ENCODE assay signal across 3 fruit fly cellular contexts in genomic region chrX:17724288-17724914, dm6.
TF ChIP-seq lines count a peak whose summit lies in the region.

No protein-coding gene starts in this region.

- no peak for TF ChIP-seq CTCF in whole organism, embryonic (GFP tag; optimal IDR thresholded peaks at IDR 0.05; lab: Kevin White, UChicago)

TF ChIP-seq in whole organism, embryonic, 481 proteins besides CTCF, POLR2A, EP300 and RAD21:
- TF ChIP-seq Myb (GFP tag; optimal IDR thresholded peaks at IDR 0.05; lab: Kevin White, UChicago) (no peak), gem (tag; optimal IDR thresholded peaks at IDR 0.05; lab: Kevin White, UChicago) (peak; percentile 33), Side (GFP tag; optimal IDR thresholded peaks at IDR 0.05; lab: Kevin White, UChicago) (no peak), oc (tag; optimal IDR thresholded peaks at IDR 0.05; lab: Kevin White, UChicago) (peak; percentile 67), phol (tag; optimal IDR thresholded peaks at IDR 0.05; lab: Kevin White, UChicago) (peak; percentile 1), Med (GFP tag; lab: Kevin White, UChicago) (peak; percentile 22), CG7928 (GFP tag; optimal IDR thresholded peaks at IDR 0.05; lab: Kevin White, UChicago) (no peak), schlank (tag; optimal IDR thresholded peaks at IDR 0.05; lab: Kevin White, UChicago) (no peak), CHES-1-like (GFP tag; optimal IDR thresholded peaks at IDR 0.05; lab: Kevin White, UChicago) (no peak), Drgx (GFP tag; IDR thresholded peaks at IDR 0.05; lab: Robert Waterston, UW) (peak; percentile 50), kni (GFP tag; optimal IDR thresholded peaks at IDR 0.05; lab: Kevin White, UChicago) (peak; percentile 8), ems (GFP tag; optimal IDR thresholded peaks at IDR 0.05; lab: Kevin White, UChicago) (no peak), sens (GFP tag; lab: Kevin White, UChicago) (peak; percentile 54), row (GFP tag; IDR thresholded peaks at IDR 0.05; lab: Robert Waterston, UW) (no peak), Sox102F (GFP tag; optimal IDR thresholded peaks at IDR 0.05; lab: Kevin White, UChicago) (peak; percentile 3), Awh (GFP tag; IDR thresholded peaks at IDR 0.05; lab: Robert Waterston, UW) (no peak), NFAT (GFP tag; IDR thresholded peaks at IDR 0.05; lab: Robert Waterston, UW) (no peak), crol (GFP tag; IDR thresholded peaks at IDR 0.05; lab: Robert Waterston, UW) (peak; percentile 51), bbx (GFP tag; IDR thresholded peaks at IDR 0.05; lab: Robert Waterston, UW; ENCODE audit: partially characterized antibody) (no peak), Mrtf (GFP tag; IDR thresholded peaks at IDR 0.05; lab: Robert Waterston, UW) (no peak), CG12659 (GFP tag; optimal IDR thresholded peaks at IDR 0.05; lab: Kevin White, UChicago) (no peak), CG2712 (tag; optimal IDR thresholded peaks at IDR 0.05; lab: Kevin White, UChicago) (peak; percentile 5), CG11504 (tag; optimal IDR thresholded peaks at IDR 0.05; lab: Kevin White, UChicago) (peak; percentile 1), HLHmδ (GFP tag; optimal IDR thresholded peaks at IDR 0.05; lab: Kevin White, UChicago) (no peak), dmrt99B (tag; optimal IDR thresholded peaks at IDR 0.05; lab: Kevin White, UChicago) (peak; percentile 11)

TF ChIP-seq in whole organism, prepupa, 60 proteins besides CTCF, POLR2A, EP300 and RAD21:
- TF ChIP-seq Hr39 (GFP tag; optimal IDR thresholded peaks at IDR 0.05; lab: Kevin White, UChicago) (no peak), CG6163 (GFP tag; IDR thresholded peaks at IDR 0.05; lab: Robert Waterston, UW) (0 out of 3 replicates have a peak, but pooled peaks have one; percentile 28), CG11294 (GFP tag; IDR thresholded peaks at IDR 0.05; lab: Robert Waterston, UW) (no peak; the same call in 1 of the 2 replicates), Blimp-1 (GFP tag; optimal IDR thresholded peaks at IDR 0.05; lab: Kevin White, UChicago) (no peak), CG31627 (GFP tag; optimal IDR thresholded peaks at IDR 0.05; lab: Kevin White, UChicago) (no peak), CG3032 (tag; optimal IDR thresholded peaks at IDR 0.05; lab: Kevin White, UChicago) (no peak), CG8119 (GFP tag; IDR thresholded peaks at IDR 0.05; lab: Robert Waterston, UW) (0 out of 3 replicates have a peak, but pooled peaks have one; percentile 22), CG6276 (GFP tag; optimal IDR thresholded peaks at IDR 0.05; lab: Kevin White, UChicago) (peak; percentile 37), esn (GFP tag; optimal IDR thresholded peaks at IDR 0.05; lab: Kevin White, UChicago) (no peak), eg (GFP tag; IDR thresholded peaks at IDR 0.05; lab: Robert Waterston, UW) (peak; percentile 46; the same call in 2 of the 3 replicates), fkh (GFP tag; optimal IDR thresholded peaks at IDR 0.05; lab: Kevin White, UChicago) (no peak), dsx (GFP tag; optimal IDR thresholded peaks at IDR 0.05; lab: Kevin White, UChicago; ENCODE audit: poor library complexity, severe bottlenecking) (no peak), Eip78C (GFP tag; lab: Kevin White, UChicago) (peak; percentile 55), Ets96B (tag; optimal IDR thresholded peaks at IDR 0.05; lab: Kevin White, UChicago) (no peak), Sox14 (GFP tag; optimal IDR thresholded peaks at IDR 0.05; lab: Kevin White, UChicago) (no peak), CG7368 (GFP tag; optimal IDR thresholded peaks at IDR 0.05; lab: Kevin White, UChicago) (no peak), Smox (GFP tag; optimal IDR thresholded peaks at IDR 0.05; lab: Kevin White, UChicago) (no peak), CG32006 (GFP tag; optimal IDR thresholded peaks at IDR 0.05; lab: Kevin White, UChicago) (peak; percentile 56), CG15336 (GFP tag; IDR thresholded peaks at IDR 0.05; lab: Robert Waterston, UW) (peak; percentile 53; the same call in 1 of the 2 replicates), CG34406 (GFP tag; optimal IDR thresholded peaks at IDR 0.05; lab: Kevin White, UChicago) (no peak), OdsH (GFP tag; optimal IDR thresholded peaks at IDR 0.05; lab: Kevin White, UChicago) (no peak)

TF ChIP-seq in whole organism, pupa, 21 proteins besides CTCF, POLR2A, EP300 and RAD21:
- TF ChIP-seq Ets98B (GFP tag; IDR thresholded peaks at IDR 0.05; lab: Robert Waterston, UW) (no peak), CG32121 (GFP tag; IDR thresholded peaks at IDR 0.05; lab: Robert Waterston, UW) (peak; percentile 38; the same call in 1 of the 2 replicates)

Comparison
In these comparisons a context has a peak if more than half of its experiments do, and no peak if none do; other contexts are left out.
1. Of the 7 proteins assayed by ChIP-seq in both whole organism, embryonic and whole organism, prepupa: peak only in whole organism, embryonic: Sox102F; only in whole organism, prepupa: none; in both: none; in neither: 6.